Fruit fly (Drosophila melanogaster): Measurements from ENCODE around the gene tara.

Gene tara

dm6 chr3R:16231385-16232307 is 6.2 kb downstream of the tara start (continued):
- TF ChIP-seq CoRest (tag; optimal IDR thresholded peaks at IDR 0.05) (peak; percentile 85), Lpt (GFP tag; optimal IDR thresholded peaks at IDR 0.05) (no peak), CG1647 (GFP tag; optimal IDR thresholded peaks at IDR 0.05) (peak; percentile 59), Dek (tag; optimal IDR thresholded peaks at IDR 0.05) (peak; percentile 57), Atf3 (GFP tag; optimal IDR thresholded peaks at IDR 0.05) (peak; percentile 70), az2 (GFP tag; optimal IDR thresholded peaks at IDR 0.05) (peak; percentile 60), CG13894 (tag; optimal IDR thresholded peaks at IDR 0.05) (peak; percentile 21), Deaf1 (tag; optimal IDR thresholded peaks at IDR 0.05) (peak; percentile 56), usp (GFP tag; optimal IDR thresholded peaks at IDR 0.05) (no peak), ac (GFP tag; optimal IDR thresholded peaks at IDR 0.05) (no peak), CG2889 (GFP tag; IDR thresholded peaks at IDR 0.05) (no peak), CG8089 (GFP tag; optimal IDR thresholded peaks at IDR 0.05) (peak; percentile 57), chn (GFP tag; optimal IDR thresholded peaks at IDR 0.05) (peak; percentile 67), NC2β (GFP tag; optimal IDR thresholded peaks at IDR 0.05) (peak; percentile 64), CG12236 (GFP tag; optimal IDR thresholded peaks at IDR 0.05) (peak; percentile 35), D19A (tag; optimal IDR thresholded peaks at IDR 0.05) (peak; percentile 70), CG8765 (GFP tag; IDR thresholded peaks at IDR 0.05) (no peak), yki (optimal IDR thresholded peaks at IDR 0.05) (no peak), CG8924 (tag; optimal IDR thresholded peaks at IDR 0.05) (peak; percentile 82), fd3F (GFP tag; optimal IDR thresholded peaks at IDR 0.05) (peak; percentile 66), Nf-YB (GFP tag; optimal IDR thresholded peaks at IDR 0.05) (peak; percentile 37), mld (GFP tag; IDR thresholded peaks at IDR 0.05; ENCODE audit: partially characterized antibody) (no peak), CG9876 (GFP tag; optimal IDR thresholded peaks at IDR 0.05) (no peak), D19B (GFP tag; optimal IDR thresholded peaks at IDR 0.05) (peak; percentile 43), Sry-δ (GFP tag; optimal IDR thresholded peaks at IDR 0.05) (no peak), vnd (GFP tag; IDR thresholded peaks at IDR 0.05; ENCODE audit: partially characterized antibody) (no peak), Eip74EF (GFP tag; optimal IDR thresholded peaks at IDR 0.05) (peak in 1 of 2 experiments; percentile 52), h (optimal IDR thresholded peaks at IDR 0.05) (no peak), Oli (tag; optimal IDR thresholded peaks at IDR 0.05) (peak; percentile 88), CG7987 (GFP tag; optimal IDR thresholded peaks at IDR 0.05) (no peak), ci (GFP tag; IDR thresholded peaks at IDR 0.05) (no peak), sim (GFP tag; IDR thresholded peaks at IDR 0.05) (no peak), mam (GFP tag; optimal IDR thresholded peaks at IDR 0.05) (peak; percentile 74), hb (GFP tag; IDR thresholded peaks at IDR 0.05; ENCODE audit: partially characterized antibody) (no peak), Doc3 (GFP tag; IDR thresholded peaks at IDR 0.05; ENCODE audit: partially characterized antibody) (no peak), stwl (tag; optimal IDR thresholded peaks at IDR 0.05) (no peak), chif (GFP tag; optimal IDR thresholded peaks at IDR 0.05) (peak; percentile 73 to 79), wor (GFP tag; IDR thresholded peaks at IDR 0.05) (no peak), CG1024 (GFP tag; IDR thresholded peaks at IDR 0.05) (no peak), Drgx (GFP tag; IDR thresholded peaks at IDR 0.05) (no peak), CG18262 (tag; optimal IDR thresholded peaks at IDR 0.05) (peak; percentile 82), luna (GFP tag; optimal IDR thresholded peaks at IDR 0.05) (no peak), CG17829 (tag; optimal IDR thresholded peaks at IDR 0.05) (peak; percentile 73), Abd-B (GFP tag; optimal IDR thresholded peaks at IDR 0.05) (peak; percentile 73), CG18619 (GFP tag; optimal IDR thresholded peaks at IDR 0.05) (peak; percentile 76), pum (GFP tag; optimal IDR thresholded peaks at IDR 0.05) (peak; percentile 73), CG17912 (GFP tag; optimal IDR thresholded peaks at IDR 0.05) (no peak), Rx (GFP tag; IDR thresholded peaks at IDR 0.05) (no peak), CG13775 (GFP tag; optimal IDR thresholded peaks at IDR 0.05) (peak; percentile 63)
